Worm (Caenorhabditis elegans) whole organism, L2 larva: Measurements from ENCODE around the gene ptl-1.

Experiments used
- nhr-6 ChIP-seq: fragments of 150-350 bp; optimal IDR thresholded peaks from 2 replicates; lab custom pipeline; 2014; ENCODE audit warnings: missing biosample characterization, missing genetic modification characterization
- nhr-77 ChIP-seq: fragments of 150-350 bp; optimal IDR thresholded peaks from 2 replicates; lab custom pipeline; 2014; ENCODE audit warnings: missing biosample characterization, missing genetic modification characterization

DNA sequence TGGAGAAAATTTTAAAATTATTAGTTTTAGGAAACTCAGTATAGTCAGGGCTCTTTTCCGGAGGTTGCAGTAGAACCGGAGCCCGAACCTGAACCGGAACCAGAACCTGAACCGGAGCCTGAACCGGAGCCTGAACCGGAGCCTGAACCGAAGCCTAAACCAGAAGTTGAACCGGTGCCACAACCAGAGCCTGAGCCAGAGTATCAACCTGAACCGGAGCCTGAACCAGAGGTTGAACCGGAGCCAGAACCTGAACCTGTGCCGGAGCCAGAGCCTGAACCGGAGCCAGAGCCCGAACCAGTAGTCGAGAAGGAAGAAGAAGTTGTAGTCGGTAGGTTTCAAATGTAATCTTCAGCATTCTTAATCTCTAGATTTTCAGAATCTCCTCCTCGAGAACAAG, 3.5 kb downstream of the ptl-1 start:
- TF ChIP-seq nhr-6 (no peak), nhr-77 (tag; lab: Kevin White, UChicago) (no peak)
